Worm (Caenorhabditis elegans) whole organism, L4 larva: ENCODE data around the gene ZK1098.3.

Experiments
- F44E2.7 ChIP-seq: fragments of 200-800 bp; sonication (Bioruptor generic); IDR thresholded peaks from 2 replicates; pipeline ENCODE4 v2.1.2; 2022; ENCODE audit warnings: missing genetic modification characterization, missing compliant biosample characterization
- attf-4 ChIP-seq: sonication (generic microtip); optimal IDR thresholded peaks from 3 replicates; lab custom pipeline; 2017; ENCODE audit warnings: missing biosample characterization, missing genetic modification characterization
- ceh-82 ChIP-seq: sonication (generic microtip); optimal IDR thresholded peaks from 2 replicates; lab custom pipeline; 2017; ENCODE audit warnings: missing biosample characterization, missing genetic modification characterization
- dpl-1 ChIP-seq: fragments of 150-350 bp; optimal IDR thresholded peaks from 2 replicates; lab custom pipeline; 2014; ENCODE audit warnings: missing biosample characterization, missing genetic modification reagents, missing genetic modification characterization
- fkh-10 ChIP-seq: fragments of 150-350 bp; optimal IDR thresholded peaks from 2 replicates; lab custom pipeline; 2014; ENCODE audit warnings: missing biosample characterization, missing genetic modification reagents, missing genetic modification characterization
- lsy-2 ChIP-seq, 2 experiments: fragments of 150-350 bp in 1 of 2; sonication (generic microtip) in 1 of 2; optimal IDR thresholded peaks; 2 replicates each; lab custom pipeline; 2014 to 2017; ENCODE audit warnings: missing biosample characterization in 2 of 2, missing genetic modification characterization in 2 of 2
- nhr-6 ChIP-seq: fragments of 150-350 bp; optimal IDR thresholded peaks from 2 replicates; lab custom pipeline; 2014; ENCODE audit warnings: missing biosample characterization, missing genetic modification characterization
- pha-4 ChIP-seq, 2 experiments: fragments of 150-350 bp in 1 of 2; fragments of 200-800 bp in 1 of 2; sonication (Bioruptor generic) in 1 of 2; IDR thresholded peaks in 1 of 2; optimal IDR thresholded peaks in 1 of 2; 2 replicates each; pipeline versions ENCODE4 v1.3.6 to Lab custom; 2014 to 2022; ENCODE audit warnings: missing genetic modification characterization in 2 of 2, missing genetic modification reagents in 2 of 2, missing biosample characterization in 1 of 2, missing compliant biosample characterization in 1 of 2
- spr-1 ChIP-seq: sonication (generic microtip); optimal IDR thresholded peaks from 2 replicates; lab custom pipeline; 2016; ENCODE audit warnings: mild to moderate bottlenecking, missing genetic modification characterization, missing compliant biosample characterization
- zfp-2 ChIP-seq: sonication (generic microtip); optimal IDR thresholded peaks from 2 replicates; lab custom pipeline; 2016; ENCODE audit warnings: mild to moderate bottlenecking, missing genetic modification characterization, missing compliant biosample characterization

DNA sequence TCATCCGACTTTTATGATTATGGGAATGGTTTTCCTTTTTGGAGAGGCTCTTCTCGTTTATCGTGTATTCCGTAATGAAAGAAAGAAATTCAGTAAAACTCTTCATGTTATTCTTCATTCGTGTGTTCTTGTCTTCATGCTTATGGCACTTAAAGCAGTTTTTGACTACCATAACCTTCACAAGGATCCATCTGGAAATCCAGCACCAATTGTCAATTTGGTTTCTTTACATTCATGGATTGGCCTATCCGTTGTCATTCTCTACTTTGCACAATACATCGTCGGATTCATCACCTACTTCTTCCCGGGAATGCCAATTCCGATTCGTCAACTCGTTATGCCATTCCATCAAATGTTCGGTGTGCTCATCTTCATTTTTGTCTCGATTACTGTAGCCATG lies 26.8 kb downstream of the ZK1098.3 start:
- TF ChIP-seq fkh-10 (GFP tag; lab: Kevin White, UChicago): no peak
- TF ChIP-seq spr-1 (tag; lab: Kevin White, UChicago): no peak
- no peak for TF ChIP-seq ceh-82 (tag; lab: Kevin White, UChicago)
- no peak for TF ChIP-seq lsy-2 (tag; optimal IDR thresholded peaks at IDR 0.05; lab: Kevin White, UChicago)
- TF ChIP-seq attf-4 (tag; lab: Kevin White, UChicago): no peak
- TF ChIP-seq zfp-2 (tag; lab: Kevin White, UChicago): no peak
- no peak for TF ChIP-seq dpl-1 (GFP tag; lab: Kevin White, UChicago)
- no peak for TF ChIP-seq pha-4 (GFP tag; IDR thresholded peaks at IDR 0.05; lab: Robert Waterston, UW)
- TF ChIP-seq pha-4 (tag; optimal IDR thresholded peaks at IDR 0.05; lab: Kevin White, UChicago): no peak
- no peak for TF ChIP-seq F44E2.7 (GFP tag; lab: Robert Waterston, UW)
- TF ChIP-seq nhr-6: no peak
